Worm (Caenorhabditis elegans): ENCODE measurements around the gene mrps-7.

Gene mrps-7

ce11 chrIV:14767693-14768251, at the start of gene mrps-7, which contains the start of gene Y57G11C.3 (continued):
- TF ChIP-seq hmg-1.1 (GFP tag; IDR thresholded peaks at IDR 0.05) (peak; percentile 95), pha-4 (GFP tag; IDR thresholded peaks at IDR 0.05) (peak; percentile 28; the same call in 1 of the 2 replicates), pha-4 (tag; optimal IDR thresholded peaks at IDR 0.05) (peak; percentile 91), ces-1 (GFP tag; optimal IDR thresholded peaks at IDR 0.05) (no peak), ctbp-1 (GFP tag; IDR thresholded peaks at IDR 0.05) (0 out of 2 replicates have a peak, but pooled peaks have one; percentile 52), php-3 (GFP tag; IDR thresholded peaks at IDR 0.05) (peak; percentile 58; the same call in 1 of the 2 replicates), ceh-32 (tag; optimal IDR thresholded peaks at IDR 0.05; ENCODE audit: poor library complexity) (no peak), daf-8 (GFP tag; IDR thresholded peaks at IDR 0.05) (no peak), unc-130 (GFP tag; optimal IDR thresholded peaks at IDR 0.05) (peak; percentile 27), aha-1 (tag) (peak; percentile 96), lim-7 (GFP tag; IDR thresholded peaks at IDR 0.05) (no peak), spr-3 (GFP tag; optimal IDR thresholded peaks at IDR 0.05) (peak; percentile 55), unc-62 (GFP tag; optimal IDR thresholded peaks at IDR 0.05 in 1 of 2) (peak in 1 of 2 experiments; percentile 87), unc-62 (tag; optimal IDR thresholded peaks at IDR 0.05) (no peak), R02D3.7 (tag; optimal IDR thresholded peaks at IDR 0.05) (peak; percentile 93), lin-13 (GFP tag; optimal IDR thresholded peaks at IDR 0.05) (peak; percentile 76), mes-2 (tag; optimal IDR thresholded peaks at IDR 0.05; ENCODE audit: poor library complexity, severe bottlenecking) (peak; percentile 93), arid-1 (GFP tag; conservative IDR thresholded peaks at IDR 0.05) (peak; percentile 61; the same call in 1 of the 2 replicates), daf-19 (GFP tag; conservative IDR thresholded peaks at IDR 0.05) (no peak), spr-1 (tag; optimal IDR thresholded peaks at IDR 0.05) (peak; percentile 67), egl-43 (GFP tag; IDR thresholded peaks at IDR 0.05) (0 out of 2 replicates have a peak, but pooled peaks have one; percentile 41), daf-16 (GFP tag; optimal IDR thresholded peaks at IDR 0.05) (peak; percentile 1 to 39), daf-16 (tag; optimal IDR thresholded peaks at IDR 0.05) (peak; percentile 49), nhr-102 (tag; optimal IDR thresholded peaks at IDR 0.05) (peak; percentile 75), hlh-11 (tag; optimal IDR thresholded peaks at IDR 0.05) (peak; percentile 76), lsy-2 (tag; optimal IDR thresholded peaks at IDR 0.05) (peak; percentile 67 to 95), T20F7.1 (GFP tag; optimal IDR thresholded peaks at IDR 0.05) (peak; percentile 100), nhr-11 (tag; optimal IDR thresholded peaks at IDR 0.05) (peak; percentile 84), saeg-2 (GFP tag; IDR thresholded peaks at IDR 0.05) (no peak), duxl-1 (tag; optimal IDR thresholded peaks at IDR 0.05; ENCODE audit: poor library complexity) (peak; percentile 85), nhr-237 (tag; optimal IDR thresholded peaks at IDR 0.05) (no peak)

- no peak for TF ChIP-seq nhr-28 (tag; optimal IDR thresholded peaks at IDR 0.05)
Measured at ce11 chrIV:14816288-14816687, 48.8 kb upstream of the mrps-7 start, which contains the start of gene Y57G11C.46. TSS of gene Y57G11C.46 (minus strand) at chrIV:14816388.

ce11 chrIV:14806903-14807302, 39.4 kb upstream of the mrps-7 start, which contains the start of gene oig-5:
TSS of gene oig-5 (plus strand) at chrIV:14807203.
- no peak for TF ChIP-seq R02D3.7 (tag; optimal IDR thresholded peaks at IDR 0.05)
- no peak for TF ChIP-seq aly-2 (tag; optimal IDR thresholded peaks at IDR 0.05)
- no peak for TF ChIP-seq nhr-10 (tag; optimal IDR thresholded peaks at IDR 0.05)
- TF ChIP-seq pha-4 (GFP tag; IDR thresholded peaks at IDR 0.05), result no peak
- no peak for TF ChIP-seq pha-4 (tag; optimal IDR thresholded peaks at IDR 0.05)
- no peak for TF ChIP-seq ceh-44 (GFP tag; IDR thresholded peaks at IDR 0.05)
- no peak for TF ChIP-seq duxl-1 (tag; optimal IDR thresholded peaks at IDR 0.05; ENCODE audit: poor library complexity)
- TF ChIP-seq jun-1 (tag; optimal IDR thresholded peaks at IDR 0.05), result no peak
- TF ChIP-seq fos-1 (tag; optimal IDR thresholded peaks at IDR 0.05), result no peak
- no peak for TF ChIP-seq F10B5.3 (tag; optimal IDR thresholded peaks at IDR 0.05)
- TF ChIP-seq zfp-3 (GFP tag; conservative IDR thresholded peaks at IDR 0.05), result no peak
- no peak for TF ChIP-seq Y5F2A.4 (GFP tag; optimal IDR thresholded peaks at IDR 0.05)
- TF ChIP-seq nhr-25 (tag; optimal IDR thresholded peaks at IDR 0.05; ENCODE audit: borderline replicate concordance, insufficient read depth), result no peak
- no peak for TF ChIP-seq lin-29 (GFP tag; IDR thresholded peaks at IDR 0.05)
- no peak for TF ChIP-seq hif-1 (tag; optimal IDR thresholded peaks at IDR 0.05)
- no peak for TF ChIP-seq zip-11 (GFP tag; IDR thresholded peaks at IDR 0.05)
- no peak for TF ChIP-seq ceh-62 (tag; optimal IDR thresholded peaks at IDR 0.05)
- TF ChIP-seq nhr-237 (tag; optimal IDR thresholded peaks at IDR 0.05), result no peak

Data from whole organism, L4 larva.